Fruit fly (Drosophila melanogaster) whole organism, embryonic: ENCODE data around the gene Jhbp12.
A peak's percentile ranks its signal among the peaks of the same experiment; 100 is the strongest.

Experiments used
- ATbp ChIP-seq: fragments of 200-800 bp; sonication (Bioruptor generic); optimal IDR thresholded peaks from 2 replicates; lab custom pipeline; 2017; ENCODE audit warnings: missing biosample characterization, mild to moderate bottlenecking, missing genetic modification characterization, missing genetic modification reagents
- Atf3 ChIP-seq: fragments of 200-800 bp; sonication (Bioruptor generic); optimal IDR thresholded peaks from 3 replicates; lab custom pipeline; 2016; ENCODE audit warnings: missing biosample characterization, missing genetic modification characterization
- CG10543 ChIP-seq: fragments of 200-800 bp; sonication (Bioruptor generic); optimal IDR thresholded peaks from 3 replicates; lab custom pipeline; 2017; ENCODE audit warnings: missing biosample characterization, mild to moderate bottlenecking, missing genetic modification characterization, moderate library complexity
- CG10959 ChIP-seq: fragments of 200-800 bp; sonication (Bioruptor generic); IDR thresholded peaks from 2 replicates; pipeline ENCODE4 v1.3.6; 2022; ENCODE audit warnings: missing biosample characterization, missing genetic modification characterization
- CG12219 ChIP-seq: fragments of 200-800 bp; sonication (Bioruptor generic); optimal IDR thresholded peaks from 3 replicates; lab custom pipeline; 2018; ENCODE audit warnings: missing biosample characterization, mild to moderate bottlenecking, missing genetic modification characterization
- CG13894 ChIP-seq: fragments of 200-800 bp; sonication (Bioruptor generic); optimal IDR thresholded peaks from 3 replicates; lab custom pipeline; 2018; ENCODE audit warnings: missing biosample characterization, mild to moderate bottlenecking, missing genetic modification characterization, moderate library complexity
- CG16813 ChIP-seq: fragments of 200-800 bp; sonication (Bioruptor generic); IDR thresholded peaks from 3 replicates; pipeline ENCODE4 v1.3.6; 2022; ENCODE audit warnings: missing biosample characterization, missing genetic modification characterization; ENCODE audit not compliant: partially characterized antibody
- CG16863 ChIP-seq: fragments of 200-800 bp; sonication (Bioruptor generic); optimal IDR thresholded peaks from 3 replicates; lab custom pipeline; 2016; ENCODE audit warnings: missing biosample characterization, missing genetic modification characterization
- CG17186 ChIP-seq: fragments of 200-800 bp; sonication (Bioruptor generic); optimal IDR thresholded peaks from 3 replicates; lab custom pipeline; 2017; ENCODE audit warnings: missing biosample characterization, missing genetic modification reagents, missing genetic modification characterization
- CG18262 ChIP-seq: fragments of 200-800 bp; optimal IDR thresholded peaks from 3 replicates; lab custom pipeline; 2019; ENCODE audit warnings: missing biosample characterization, mild to moderate bottlenecking, missing genetic modification characterization, moderate library complexity
- CG2199 ChIP-seq: fragments of 200-800 bp; sonication (Bioruptor generic); IDR thresholded peaks from 3 replicates; pipeline ENCODE4 v1.3.6; 2022; ENCODE audit warnings: missing biosample characterization, missing genetic modification characterization
- CG2678 ChIP-seq: fragments of 200-800 bp; sonication (Bioruptor generic); optimal IDR thresholded peaks from 3 replicates; lab custom pipeline; 2019; ENCODE audit warnings: missing biosample characterization, mild to moderate bottlenecking, missing genetic modification characterization, moderate library complexity
- CG4424 ChIP-seq: fragments of 200-800 bp; sonication (Bioruptor generic); optimal IDR thresholded peaks from 3 replicates; lab custom pipeline; 2016; ENCODE audit warnings: missing biosample characterization, missing genetic modification characterization
- CG4820 ChIP-seq: fragments of 200-800 bp; sonication (Bioruptor generic); optimal IDR thresholded peaks from 3 replicates; lab custom pipeline; 2016; ENCODE audit warnings: missing biosample characterization, missing genetic modification characterization
- CG6683 ChIP-seq: fragments of 200-800 bp; sonication (Bioruptor generic); optimal IDR thresholded peaks from 2 replicates; lab custom pipeline; 2017; ENCODE audit warnings: missing biosample characterization, mild to moderate bottlenecking, missing genetic modification characterization, missing genetic modification reagents
- CG9437 ChIP-seq: fragments of 200-800 bp; sonication (Bioruptor generic); optimal IDR thresholded peaks from 2 replicates; lab custom pipeline; 2018; ENCODE audit warnings: missing biosample characterization, mild to moderate bottlenecking, missing genetic modification characterization
- CkIIα-i1 ChIP-seq: fragments of 200-800 bp; sonication (Bioruptor generic); IDR thresholded peaks from 2 replicates; pipeline ENCODE4 v1.3.6; 2022; ENCODE audit warnings: missing biosample characterization, missing genetic modification characterization
- CoRest ChIP-seq: fragments of 200-800 bp; sonication (Bioruptor generic); optimal IDR thresholded peaks from 3 replicates; lab custom pipeline; 2018; ENCODE audit warnings: missing biosample characterization, mild to moderate bottlenecking, missing genetic modification characterization, moderate library complexity
- Dp ChIP-seq: fragments of 200-800 bp; sonication (Bioruptor generic); optimal IDR thresholded peaks from 2 replicates; lab custom pipeline; 2018; ENCODE audit warnings: missing biosample characterization, mild to moderate bottlenecking, missing genetic modification characterization, moderate library complexity
- E2f1 ChIP-seq: fragments of 200-800 bp; sonication (Bioruptor generic); IDR thresholded peaks from 2 replicates; pipeline ENCODE4 v1.3.6; 2022; ENCODE audit warnings: missing biosample characterization, missing genetic modification characterization
- Fer1 ChIP-seq: fragments of 200-800 bp; sonication (Bioruptor generic); optimal IDR thresholded peaks from 2 replicates; lab custom pipeline; 2017; ENCODE audit warnings: missing biosample characterization, mild to moderate bottlenecking, missing genetic modification characterization
- H2.0 ChIP-seq: fragments of 200-800 bp; sonication (Bioruptor generic); IDR thresholded peaks from 2 replicates; pipeline ENCODE4 v1.3.6; 2022; ENCODE audit warnings: missing biosample characterization, missing genetic modification characterization
- HHEX ChIP-seq: fragments of 200-800 bp; sonication (Bioruptor generic); optimal IDR thresholded peaks from 3 replicates; lab custom pipeline; 2017; ENCODE audit warnings: missing biosample characterization, mild to moderate bottlenecking, missing genetic modification characterization, missing genetic modification reagents
- Opbp ChIP-seq: fragments of 200-800 bp; sonication (Bioruptor generic); IDR thresholded peaks from 3 replicates; pipeline ENCODE4 v1.3.6; 2022; ENCODE audit warnings: missing biosample characterization, missing genetic modification characterization; ENCODE audit not compliant: partially characterized antibody
- Rx ChIP-seq: fragments of 200-800 bp; sonication (Bioruptor generic); IDR thresholded peaks from 2 replicates; pipeline ENCODE4 v1.3.6; 2022; ENCODE audit warnings: missing biosample characterization, missing genetic modification characterization
- Sry-β ChIP-seq: fragments of 200-800 bp; sonication (Bioruptor generic); optimal IDR thresholded peaks from 2 replicates; lab custom pipeline; 2018; ENCODE audit warnings: missing biosample characterization, mild to moderate bottlenecking, missing genetic modification characterization, moderate library complexity
- Sry-δ ChIP-seq: fragments of 200-800 bp; sonication (Bioruptor generic); optimal IDR thresholded peaks from 2 replicates; lab custom pipeline; 2016; ENCODE audit warnings: missing biosample characterization, missing genetic modification characterization
- Xrp1 ChIP-seq: fragments of 200-800 bp; sonication (Bioruptor generic); IDR thresholded peaks from 2 replicates; pipeline ENCODE4 v1.3.6; 2022; ENCODE audit warnings: missing biosample characterization, missing genetic modification characterization
- bsh ChIP-seq, 2 experiments: fragments of 200-800 bp; sonication (Bioruptor generic); optimal IDR thresholded peaks; 2 replicates each; lab custom pipeline; 2017 to 2018; ENCODE audit warnings: mild to moderate bottlenecking in 2 of 2, missing biosample characterization in 2 of 2, missing genetic modification characterization in 2 of 2, moderate library complexity in 1 of 2
- chif ChIP-seq, 2 experiments: fragments of 200-800 bp; sonication (Bioruptor generic); optimal IDR thresholded peaks; 3 replicates each; lab custom pipeline; 2016; ENCODE audit warnings: missing biosample characterization in 2 of 2, missing genetic modification characterization in 2 of 2
- crc ChIP-seq: fragments of 200-800 bp; sonication (Bioruptor generic); optimal IDR thresholded peaks from 2 replicates; lab custom pipeline; 2016; ENCODE audit warnings: missing biosample characterization, missing genetic modification characterization
- dati ChIP-seq: fragments of 200-800 bp; sonication (Bioruptor generic); IDR thresholded peaks from 2 replicates; pipeline ENCODE4 v1.3.6; 2022; ENCODE audit warnings: missing biosample characterization, missing genetic modification characterization
- emc ChIP-seq: fragments of 200-800 bp; sonication (Bioruptor generic); optimal IDR thresholded peaks from 2 replicates; lab custom pipeline; 2016; ENCODE audit warnings: missing biosample characterization, missing genetic modification characterization
- gce ChIP-seq: fragments of 200-800 bp; sonication (Bioruptor generic); IDR thresholded peaks from 3 replicates; pipeline ENCODE4 v1.3.6; 2022; ENCODE audit warnings: missing biosample characterization, missing genetic modification characterization
- jumu ChIP-seq: fragments of 200-800 bp; sonication (Bioruptor generic); optimal IDR thresholded peaks from 3 replicates; lab custom pipeline; 2016; ENCODE audit warnings: missing biosample characterization, missing genetic modification characterization
- nerfin-2 ChIP-seq: fragments of 200-800 bp; sonication (Bioruptor generic); IDR thresholded peaks from 2 replicates; pipeline ENCODE4 v1.3.6; 2022; ENCODE audit warnings: missing biosample characterization, missing genetic modification characterization; ENCODE audit not compliant: partially characterized antibody
- oc ChIP-seq: fragments of 200-800 bp; sonication (Bioruptor generic); optimal IDR thresholded peaks from 2 replicates; lab custom pipeline; 2018; ENCODE audit warnings: missing biosample characterization, mild to moderate bottlenecking, missing genetic modification characterization, moderate library complexity
- pan ChIP-seq, 4 experiments: fragments of >200 bp in 3 of 4; fragments of 200-800 bp in 1 of 4; sonication (Bioruptor generic) in 1 of 4; optimal IDR thresholded peaks in 3 of 4; IDR thresholded peaks in 1 of 4; 2 replicates each; pipeline versions ENCODE4 v1.3.6 to Lab custom; 2017 to 2022; ENCODE audit warnings: missing biosample characterization in 2 of 4, missing genetic modification characterization in 2 of 4, mixed read lengths in 1 of 4
- pb ChIP-seq: fragments of 200-800 bp; sonication (Bioruptor generic); optimal IDR thresholded peaks from 3 replicates; lab custom pipeline; 2016; ENCODE audit warnings: missing biosample characterization, missing genetic modification characterization
- peb ChIP-seq: fragments of 200-800 bp; sonication (Bioruptor generic); IDR thresholded peaks from 2 replicates; pipeline ENCODE4 v1.3.6; 2022; ENCODE audit warnings: missing biosample characterization, missing genetic modification characterization
- pho ChIP-seq: fragments of 200-800 bp; sonication (Bioruptor generic); optimal IDR thresholded peaks from 2 replicates; lab custom pipeline; 2016; ENCODE audit warnings: missing biosample characterization, missing genetic modification characterization
- prd ChIP-seq, 3 experiments: fragments of >200 bp in 2 of 3; fragments of 200-800 bp in 1 of 3; sonication (Bioruptor generic) in 1 of 3; optimal IDR thresholded peaks in 2 of 3; IDR thresholded peaks in 1 of 3; 2 replicates in 2 of 3; 3 replicates in 1 of 3; pipeline versions ENCODE4 v1.3.6 to Lab custom; 2017 to 2022; ENCODE audit warnings: missing biosample characterization in 1 of 3, missing genetic modification characterization in 1 of 3
- repo ChIP-seq: fragments of 200-800 bp; sonication (Bioruptor generic); optimal IDR thresholded peaks from 2 replicates; lab custom pipeline; 2016; ENCODE audit warnings: missing biosample characterization, missing genetic modification characterization
- run ChIP-seq: fragments of 200-800 bp; sonication (Bioruptor generic); optimal IDR thresholded peaks from 3 replicates; lab custom pipeline; 2018; ENCODE audit warnings: missing biosample characterization, mild to moderate bottlenecking, missing genetic modification characterization
- seq ChIP-seq: fragments of 200-800 bp; sonication (Bioruptor generic); IDR thresholded peaks from 2 replicates; pipeline ENCODE4 v1.3.6; 2022; ENCODE audit warnings: missing biosample characterization, missing genetic modification characterization
- sima ChIP-seq: fragments of 200-800 bp; sonication (Bioruptor generic); optimal IDR thresholded peaks from 2 replicates; lab custom pipeline; 2016; ENCODE audit warnings: missing biosample characterization, missing genetic modification characterization
- slp2 ChIP-seq: fragments of 200-800 bp; sonication (Bioruptor generic); optimal IDR thresholded peaks from 2 replicates; lab custom pipeline; 2016; ENCODE audit warnings: missing biosample characterization, missing genetic modification characterization
- sna ChIP-seq: fragments of 200-800 bp; sonication (Bioruptor generic); IDR thresholded peaks from 2 replicates; pipeline ENCODE4 v1.3.6; 2022; ENCODE audit warnings: missing biosample characterization, missing genetic modification characterization; ENCODE audit not compliant: partially characterized antibody
- trem ChIP-seq: fragments of 200-800 bp; optimal IDR thresholded peaks from 3 replicates; lab custom pipeline; 2019; ENCODE audit warnings: missing biosample characterization, mild to moderate bottlenecking, missing genetic modification characterization, moderate library complexity
- twi ChIP-seq: fragments of 200-800 bp; optimal IDR thresholded peaks from 2 replicates; lab custom pipeline; 2019; ENCODE audit warnings: missing biosample characterization, mild to moderate bottlenecking, missing genetic modification characterization, moderate library complexity

Jhbp12 gene

dm6 chr3R:24574123-24574522, 49.5 kb downstream of the Jhbp12 start (continued):
- no peak for TF ChIP-seq prd (optimal IDR thresholded peaks at IDR 0.05; lab: Kevin White, UChicago)
- peak; percentile 36; the same call in 1 of the 3 replicates for TF ChIP-seq prd (GFP tag; IDR thresholded peaks at IDR 0.05; lab: Robert Waterston, UW)
- no peak for TF ChIP-seq Sry-δ (GFP tag; lab: Kevin White, UChicago)
- no peak for TF ChIP-seq repo
- no peak for TF ChIP-seq jumu (GFP tag; lab: Kevin White, UChicago)
- TF ChIP-seq Fer1 (GFP tag; lab: Kevin White, UChicago): peak; percentile 88
- no peak for TF ChIP-seq gce
- no peak for TF ChIP-seq CG16813 (GFP tag; lab: Robert Waterston, UW)
- no peak for TF ChIP-seq chif (GFP tag; optimal IDR thresholded peaks at IDR 0.05; lab: Kevin White, UChicago)
- no peak for TF ChIP-seq CG4820 (GFP tag; lab: Kevin White, UChicago)
- peak; percentile 62 for TF ChIP-seq CG6683 (GFP tag; lab: Kevin White, UChicago)
- TF ChIP-seq dati: no peak
- no peak for TF ChIP-seq nerfin-2 (GFP tag; lab: Robert Waterston, UW)
- peak; percentile 51; the same call in 1 of the 2 replicates for TF ChIP-seq E2f1 (GFP tag; lab: Robert Waterston, UW)
- no peak for TF ChIP-seq oc (tag; lab: Kevin White, UChicago)
- no peak for TF ChIP-seq CkIIα-i1 (GFP tag; lab: Robert Waterston, UW)
- peak; percentile 52 for TF ChIP-seq pho (GFP tag; lab: Kevin White, UChicago)
- no peak for TF ChIP-seq CG12219 (GFP tag; lab: Kevin White, UChicago)
- no peak for TF ChIP-seq Dp (GFP tag; lab: Kevin White, UChicago)
- no peak for TF ChIP-seq trem (tag; lab: Kevin White, UChicago)
- TF ChIP-seq CG17186 (GFP tag; lab: Kevin White, UChicago): no peak
- TF ChIP-seq emc (GFP tag; lab: Kevin White, UChicago): no peak
- TF ChIP-seq CG9437 (GFP tag; lab: Kevin White, UChicago): peak; percentile 40
- no peak for TF ChIP-seq crc (GFP tag; lab: Kevin White, UChicago)
- TF ChIP-seq seq (GFP tag; lab: Robert Waterston, UW): 0 out of 2 replicates have a peak, but pooled peaks have one; percentile 28
- no peak for TF ChIP-seq Atf3
- TF ChIP-seq sima: no peak
- no peak for TF ChIP-seq Sry-β
- no peak for TF ChIP-seq peb
- peak; percentile 39 for TF ChIP-seq HHEX (GFP tag; lab: Kevin White, UChicago)
- peak; percentile 76 for TF ChIP-seq CoRest (tag; lab: Kevin White, UChicago)
- TF ChIP-seq CG4424: no peak
- no peak for TF ChIP-seq ATbp (GFP tag; lab: Kevin White, UChicago)
- TF ChIP-seq pan (optimal IDR thresholded peaks at IDR 0.05; lab: Kevin White, UChicago): no peak
- TF ChIP-seq pan (GFP tag; optimal IDR thresholded peaks at IDR 0.05 in 1 of 2, IDR thresholded peaks at IDR 0.05 in 1 of 2): no peak
- TF ChIP-seq bsh (GFP tag; optimal IDR thresholded peaks at IDR 0.05; lab: Kevin White, UChicago): peak in 1 of 2 experiments; percentile 17
- TF ChIP-seq CG2678 (tag; lab: Kevin White, UChicago): peak; percentile 89
- TF ChIP-seq pb (GFP tag; lab: Kevin White, UChicago): no peak
- no peak for TF ChIP-seq twi
- peak; percentile 51; the same call in 1 of the 2 replicates for TF ChIP-seq Xrp1 (GFP tag; lab: Robert Waterston, UW)
- no peak for TF ChIP-seq H2.0
- no peak for TF ChIP-seq slp2 (GFP tag; lab: Kevin White, UChicago)
- TF ChIP-seq sna (GFP tag; lab: Robert Waterston, UW): no peak
- no peak for TF ChIP-seq CG10959 (GFP tag; lab: Robert Waterston, UW)
- peak; percentile 17 for TF ChIP-seq run
- peak; percentile 64 for TF ChIP-seq CG10543 (GFP tag; lab: Kevin White, UChicago)
- TF ChIP-seq CG18262: peak; percentile 66
- TF ChIP-seq CG2199 (GFP tag; lab: Robert Waterston, UW): no peak
- peak; percentile 76 for TF ChIP-seq CG13894 (tag; lab: Kevin White, UChicago)
- TF ChIP-seq CG16863 (GFP tag; lab: Kevin White, UChicago): no peak
- TF ChIP-seq Rx: no peak
- no peak for TF ChIP-seq Opbp (GFP tag; lab: Robert Waterston, UW)
